Fruit fly (Drosophila melanogaster): Measurements from ENCODE around the gene Ravus.

The Ravus gene

DNA sequence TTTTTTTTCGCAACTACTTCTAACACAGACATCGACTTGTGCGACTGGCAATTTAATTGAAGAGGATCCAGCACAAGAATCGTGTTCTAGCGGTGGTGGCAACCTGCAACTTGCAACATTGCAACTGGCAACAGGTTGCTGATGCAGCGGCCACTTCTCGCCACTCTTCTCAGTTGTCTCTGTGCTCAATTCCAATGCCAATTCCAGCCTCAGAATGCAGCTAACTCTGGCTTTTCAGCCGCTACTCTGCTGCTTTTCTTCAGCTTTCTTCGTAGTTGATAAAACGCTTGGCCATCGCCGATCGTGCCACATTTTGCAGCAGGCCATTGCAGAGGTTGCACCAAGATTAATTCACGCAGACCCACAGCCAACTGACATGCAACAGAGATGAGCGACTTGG lies 26.5 kb upstream of the Ravus start, which contains the start of gene Osi22:
Gene Osi22 (plus strand): TSS at position 301 of the 400 bp plus-strand sequence.
- TF ChIP-seq h (optimal IDR thresholded peaks at IDR 0.05), result no peak
- TF ChIP-seq Myc (optimal IDR thresholded peaks at IDR 0.05), result no peak
- no peak for TF ChIP-seq Sin3A (optimal IDR thresholded peaks at IDR 0.05)

DNA sequence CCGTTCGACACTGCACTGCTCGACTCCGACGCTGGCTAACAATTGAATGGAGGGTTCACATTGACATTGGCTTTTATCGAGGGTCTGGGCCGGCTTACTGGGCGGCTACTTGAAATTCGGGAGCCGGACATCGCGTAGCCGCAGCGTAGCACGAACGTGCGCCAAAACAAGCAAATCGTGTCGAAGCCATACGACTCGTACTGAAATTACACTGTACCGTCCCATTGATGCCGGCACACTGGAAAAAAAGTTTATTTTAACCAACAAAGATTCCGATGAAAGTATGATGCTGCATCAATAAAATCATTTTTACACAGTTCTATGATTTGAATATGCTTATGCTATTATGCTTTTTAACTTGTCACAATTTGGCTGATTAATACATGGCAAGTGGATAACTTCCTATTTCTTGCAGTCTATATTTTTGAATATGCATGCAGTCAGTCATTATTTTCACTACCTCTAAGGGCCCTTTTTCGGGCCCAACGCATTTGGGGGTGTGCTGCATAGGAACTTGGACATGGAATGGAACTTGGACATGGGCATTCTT lies 25.0 kb upstream of the Ravus start, which contains the start of gene apn:
Gene apn (minus strand): TSS at position 51 of the 550 bp plus-strand sequence.
- TF ChIP-seq insv (optimal IDR thresholded peaks at IDR 0.05) (no peak), h (optimal IDR thresholded peaks at IDR 0.05) (no peak), Sin3A (optimal IDR thresholded peaks at IDR 0.05) (no peak), ttk (optimal IDR thresholded peaks at IDR 0.05) (no peak), Myc (optimal IDR thresholded peaks at IDR 0.05) (no peak), psq (optimal IDR thresholded peaks at IDR 0.05) (no peak)

DNA sequence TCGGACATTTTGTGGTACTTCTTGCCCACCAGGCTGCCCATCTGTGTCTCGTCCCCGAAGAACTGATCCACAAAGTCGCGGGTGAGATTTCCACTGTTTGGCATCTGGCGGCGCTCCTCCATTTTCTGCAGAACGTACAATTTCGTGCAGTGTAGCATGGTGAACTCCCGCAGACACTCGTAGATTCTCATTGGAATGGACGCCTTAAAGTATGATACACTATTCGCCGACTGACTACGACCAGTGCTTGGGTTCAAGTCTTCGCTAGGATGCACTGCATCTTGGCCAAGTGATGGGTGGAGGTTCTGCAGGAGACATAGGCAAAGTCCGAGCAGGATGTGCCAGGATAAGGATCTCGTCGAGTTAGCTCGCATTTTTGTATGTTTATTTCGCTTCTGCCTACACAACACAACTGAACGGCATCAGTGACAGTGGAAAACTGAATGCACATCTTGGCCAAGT lies 22.3 kb upstream of the Ravus start, which contains the start of gene CG15888:
Gene CG15888 (minus strand): TSS at position 412 of the 462 bp plus-strand sequence.
- no peak for TF ChIP-seq Sin3A (optimal IDR thresholded peaks at IDR 0.05)
- no peak for TF ChIP-seq ttk (optimal IDR thresholded peaks at IDR 0.05)
- no peak for TF ChIP-seq insv (optimal IDR thresholded peaks at IDR 0.05)
- TF ChIP-seq Myc (optimal IDR thresholded peaks at IDR 0.05), result no peak
- no peak for TF ChIP-seq h (optimal IDR thresholded peaks at IDR 0.05)
- TF ChIP-seq psq (optimal IDR thresholded peaks at IDR 0.05), result no peak

DNA sequence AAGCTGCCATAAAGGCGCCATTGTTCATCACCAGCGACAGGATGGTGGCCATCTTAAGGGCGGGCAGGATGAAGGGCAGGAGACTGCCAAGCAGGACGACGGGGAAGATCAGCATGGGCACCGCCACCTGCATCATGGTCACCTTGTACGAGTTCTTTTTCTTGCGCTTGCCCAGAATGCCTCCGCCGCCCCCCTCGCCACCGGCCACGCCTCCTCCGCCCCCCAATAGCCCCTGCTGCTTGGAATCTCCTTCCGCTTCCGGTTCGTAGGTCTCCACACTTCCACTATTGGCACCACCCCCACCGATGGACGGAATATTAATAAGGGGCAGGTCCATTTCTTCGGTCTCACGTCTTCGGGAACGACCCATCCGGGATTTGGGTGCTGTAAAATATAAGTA lies 21.2 kb upstream of the Ravus start:
- TF ChIP-seq Myc (optimal IDR thresholded peaks at IDR 0.05), result no peak
- no peak for TF ChIP-seq psq (optimal IDR thresholded peaks at IDR 0.05)
- no peak for TF ChIP-seq insv (optimal IDR thresholded peaks at IDR 0.05)
- no peak for TF ChIP-seq Sin3A (optimal IDR thresholded peaks at IDR 0.05)
- no peak for TF ChIP-seq ttk (optimal IDR thresholded peaks at IDR 0.05)
- no peak for TF ChIP-seq h (optimal IDR thresholded peaks at IDR 0.05)

DNA sequence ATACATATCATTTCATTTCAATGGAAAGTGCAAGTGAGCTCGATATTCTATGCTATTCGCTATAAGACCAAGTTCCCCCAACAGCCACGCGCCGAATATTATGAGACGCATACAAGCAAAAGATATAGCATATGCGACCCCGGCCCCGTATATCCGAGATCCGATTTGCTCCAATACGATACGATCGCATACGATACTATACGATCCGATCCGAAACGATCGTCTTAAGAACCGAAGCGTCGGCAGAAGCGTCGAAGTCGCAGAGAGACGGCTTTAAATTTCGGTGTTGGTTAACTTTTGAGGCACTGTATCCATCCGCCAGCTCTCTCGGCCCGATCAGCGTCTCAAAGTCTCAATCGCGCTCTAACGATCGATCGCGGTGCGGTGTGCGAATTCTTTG lies 15.6 kb upstream of the Ravus start, which contains the start of gene CG8630:
Gene CG8630 (plus strand): TSS at position 303 of the 400 bp plus-strand sequence.
- TF ChIP-seq Myc (optimal IDR thresholded peaks at IDR 0.05) (no peak), h (optimal IDR thresholded peaks at IDR 0.05) (no peak), ttk (optimal IDR thresholded peaks at IDR 0.05) (no peak), insv (optimal IDR thresholded peaks at IDR 0.05) (no peak), psq (optimal IDR thresholded peaks at IDR 0.05) (no peak), Sin3A (optimal IDR thresholded peaks at IDR 0.05) (no peak)

DNA sequence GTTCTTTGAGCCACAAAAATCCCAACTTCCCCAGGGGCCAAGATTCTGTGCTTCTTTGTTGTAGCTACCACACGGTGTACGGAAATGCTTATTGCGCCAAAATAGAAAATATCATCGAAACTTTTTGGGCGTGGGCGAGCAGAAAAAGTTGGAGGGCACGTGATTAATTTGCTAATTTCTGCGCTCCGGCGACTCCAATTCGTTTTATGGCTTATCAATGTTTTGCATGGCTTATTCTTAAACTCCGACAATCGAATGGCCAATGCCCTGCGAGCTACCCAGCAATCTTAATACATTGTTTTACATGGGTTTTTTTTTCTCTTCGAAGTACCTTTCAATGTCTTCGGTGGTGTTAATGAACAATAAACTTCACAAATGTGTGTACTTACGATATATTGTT lies 11.6 kb upstream of the Ravus start:
- TF ChIP-seq Sin3A (optimal IDR thresholded peaks at IDR 0.05), result no peak
- no peak for TF ChIP-seq insv (optimal IDR thresholded peaks at IDR 0.05)
- no peak for TF ChIP-seq h (optimal IDR thresholded peaks at IDR 0.05)
- no peak for TF ChIP-seq Myc (optimal IDR thresholded peaks at IDR 0.05)
- no peak for TF ChIP-seq psq (optimal IDR thresholded peaks at IDR 0.05)
- no peak for TF ChIP-seq ttk (optimal IDR thresholded peaks at IDR 0.05)

DNA sequence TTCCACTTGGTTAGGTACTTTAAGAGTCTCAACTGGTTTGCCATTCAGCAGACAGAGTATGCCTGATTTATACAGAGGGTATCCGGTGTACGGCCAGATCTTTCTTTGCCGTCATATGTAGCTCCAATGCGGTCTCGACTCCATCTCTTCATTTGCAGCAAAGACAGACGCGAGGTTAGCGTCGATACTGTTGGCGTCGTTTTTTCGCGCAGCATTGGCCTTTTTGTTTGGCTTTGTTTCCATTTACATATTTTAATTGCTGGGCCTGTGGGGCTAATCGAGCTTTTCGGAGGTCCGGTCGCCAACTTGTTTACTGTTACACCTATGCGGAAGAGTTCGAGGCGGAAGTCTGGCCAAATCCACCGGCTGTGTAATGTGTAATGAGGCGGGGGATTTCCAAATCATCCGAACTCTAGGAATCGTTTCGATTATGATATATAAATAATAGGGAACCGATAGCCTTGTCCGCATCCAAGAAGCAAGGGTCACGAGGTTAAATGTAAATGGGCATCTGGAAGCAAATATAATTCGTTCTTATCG lies 10.5 kb upstream of the Ravus start:
- TF ChIP-seq Myc (optimal IDR thresholded peaks at IDR 0.05), result no peak
- TF ChIP-seq insv (optimal IDR thresholded peaks at IDR 0.05), result no peak
- no peak for TF ChIP-seq Sin3A (optimal IDR thresholded peaks at IDR 0.05)
- no peak for TF ChIP-seq h (optimal IDR thresholded peaks at IDR 0.05)
- no peak for TF ChIP-seq ttk (optimal IDR thresholded peaks at IDR 0.05)
- TF ChIP-seq psq (optimal IDR thresholded peaks at IDR 0.05), result no peak

DNA sequence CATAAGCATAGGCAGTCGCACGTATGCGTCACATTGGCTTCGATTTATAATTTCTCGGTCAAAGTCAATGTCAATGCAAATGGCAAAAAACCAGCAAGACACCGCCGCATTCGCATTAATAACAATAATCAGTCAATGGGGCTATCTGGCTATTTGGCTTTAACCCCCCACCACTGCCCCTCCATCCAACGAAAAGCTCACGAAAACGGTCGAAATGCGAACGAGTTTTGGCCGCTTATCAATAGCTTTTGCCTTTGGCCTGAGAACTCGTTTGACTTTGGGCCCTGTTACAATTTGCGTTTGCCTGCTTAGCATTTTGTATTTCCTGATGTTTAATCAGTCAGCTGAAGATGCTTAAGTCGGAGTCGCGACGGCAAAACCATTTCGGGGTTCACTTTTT lies 9.6 kb upstream of the Ravus start:
- no peak for TF ChIP-seq ttk (optimal IDR thresholded peaks at IDR 0.05)
- TF ChIP-seq h (optimal IDR thresholded peaks at IDR 0.05), result no peak
- no peak for TF ChIP-seq psq (optimal IDR thresholded peaks at IDR 0.05)
- no peak for TF ChIP-seq insv (optimal IDR thresholded peaks at IDR 0.05)
- no peak for TF ChIP-seq Sin3A (optimal IDR thresholded peaks at IDR 0.05)
- TF ChIP-seq Myc (optimal IDR thresholded peaks at IDR 0.05), result no peak

DNA sequence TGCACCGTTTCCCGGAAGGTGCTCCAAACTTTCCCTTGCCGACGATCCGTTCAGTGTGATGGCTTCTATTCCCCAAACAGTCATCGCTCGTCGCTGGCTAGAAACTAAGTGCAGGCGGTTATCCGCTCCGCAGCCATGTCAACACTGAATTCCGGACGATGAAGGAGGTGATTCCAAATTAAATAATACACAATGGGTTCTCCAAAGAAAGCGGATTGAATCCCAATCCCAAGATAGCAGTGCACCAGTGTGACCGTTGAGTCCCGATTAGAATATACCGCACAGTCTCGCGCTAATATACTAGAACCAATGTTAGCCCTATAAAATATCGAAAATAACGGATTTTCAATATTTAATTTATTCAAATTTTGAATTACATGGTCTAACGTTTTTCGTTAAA lies 7.9 kb upstream of the Ravus start, which contains the start of gene TBC1D5:
Gene TBC1D5 (minus strand): TSS at position 254 of the 400 bp plus-strand sequence.
- TF ChIP-seq ttk (optimal IDR thresholded peaks at IDR 0.05) (no peak), Myc (optimal IDR thresholded peaks at IDR 0.05) (no peak), insv (optimal IDR thresholded peaks at IDR 0.05) (no peak), psq (optimal IDR thresholded peaks at IDR 0.05) (no peak), h (optimal IDR thresholded peaks at IDR 0.05) (no peak), Sin3A (optimal IDR thresholded peaks at IDR 0.05) (no peak)

DNA sequence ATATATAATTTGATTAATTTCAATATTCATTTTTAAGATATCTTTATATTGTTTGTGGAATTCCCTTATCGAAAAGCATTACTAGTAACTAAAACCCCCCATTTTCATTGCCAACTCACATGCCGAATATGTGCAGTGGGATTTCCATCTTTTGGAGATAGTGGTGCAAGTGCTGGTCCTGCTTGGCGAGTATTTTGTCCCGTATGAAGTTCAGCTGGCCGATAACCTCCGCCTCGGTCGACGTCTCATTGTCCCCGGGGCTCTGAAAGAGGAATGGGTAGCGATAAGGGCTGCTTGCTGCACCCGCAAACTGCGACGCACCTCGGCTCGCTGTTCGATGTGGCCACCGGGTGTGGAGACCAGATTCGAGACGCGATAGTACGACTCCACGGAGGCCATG lies 6.8 kb upstream of the Ravus start:
- TF ChIP-seq psq (optimal IDR thresholded peaks at IDR 0.05) (no peak), Myc (optimal IDR thresholded peaks at IDR 0.05) (no peak), h (optimal IDR thresholded peaks at IDR 0.05) (no peak), Sin3A (optimal IDR thresholded peaks at IDR 0.05) (no peak), insv (optimal IDR thresholded peaks at IDR 0.05) (no peak), ttk (optimal IDR thresholded peaks at IDR 0.05) (no peak)

DNA sequence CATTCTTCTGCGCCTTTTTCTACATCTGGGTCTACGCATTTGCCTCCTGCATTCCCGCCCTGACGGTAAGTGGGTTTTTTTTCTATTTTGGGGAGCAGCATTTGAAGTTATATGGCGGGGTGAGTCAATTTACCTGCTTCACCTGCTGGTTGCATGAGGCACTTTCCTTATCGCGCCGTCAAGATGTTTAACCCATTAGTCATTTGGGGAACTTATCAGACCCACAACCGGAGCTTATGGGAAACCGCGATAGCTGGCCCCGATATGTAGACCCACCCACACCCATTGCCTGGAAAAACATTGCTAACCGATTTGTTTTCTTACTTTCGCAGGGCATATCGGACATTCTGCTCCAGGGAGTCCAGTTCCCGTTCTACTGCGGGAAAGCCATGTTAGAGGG lies 2.2 kb downstream of the Ravus start:
- TF ChIP-seq psq (optimal IDR thresholded peaks at IDR 0.05) (no peak), Sin3A (optimal IDR thresholded peaks at IDR 0.05) (no peak), h (optimal IDR thresholded peaks at IDR 0.05) (no peak), ttk (optimal IDR thresholded peaks at IDR 0.05) (no peak), insv (optimal IDR thresholded peaks at IDR 0.05) (no peak), Myc (optimal IDR thresholded peaks at IDR 0.05) (no peak)

DNA sequence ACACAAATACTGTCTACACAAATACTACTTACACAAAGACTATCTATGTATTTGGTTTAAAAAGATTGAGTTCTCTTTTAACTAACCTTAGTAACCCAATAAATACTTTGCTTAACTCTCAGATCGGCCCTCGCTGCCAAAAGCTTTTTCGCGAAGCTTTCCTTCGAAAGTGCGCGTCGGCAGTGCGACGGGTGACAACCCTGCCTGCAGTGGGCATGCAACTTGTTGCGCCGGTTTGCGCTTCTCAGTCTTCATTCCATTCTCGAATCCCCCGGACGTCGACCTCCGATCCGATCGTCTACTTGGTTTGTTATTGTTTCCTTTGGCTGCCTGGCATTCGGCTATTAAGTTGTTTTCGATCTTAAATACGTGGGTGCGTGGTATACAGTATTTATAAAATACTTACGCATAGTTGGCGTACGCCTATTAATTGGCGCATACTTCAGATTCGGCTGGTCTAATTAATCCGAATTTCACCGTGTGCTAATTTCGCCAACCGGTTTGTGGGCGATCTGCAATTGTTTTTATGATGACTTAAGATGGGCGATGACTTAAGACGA lies 3.7 kb downstream of the Ravus start, which contains the start of gene CG11686:
Gene CG11686 (plus strand): TSS at position 243 of the 560 bp plus-strand sequence.
- TF ChIP-seq psq (optimal IDR thresholded peaks at IDR 0.05) (no peak), insv (optimal IDR thresholded peaks at IDR 0.05) (no peak), h (optimal IDR thresholded peaks at IDR 0.05) (no peak), Sin3A (optimal IDR thresholded peaks at IDR 0.05) (no peak), ttk (optimal IDR thresholded peaks at IDR 0.05) (no peak), Myc (optimal IDR thresholded peaks at IDR 0.05) (no peak)

All from Kc167 (cell line).